Worm (Caenorhabditis elegans): ENCODE data around the gene tbx-36.

Gene tbx-36

DNA sequence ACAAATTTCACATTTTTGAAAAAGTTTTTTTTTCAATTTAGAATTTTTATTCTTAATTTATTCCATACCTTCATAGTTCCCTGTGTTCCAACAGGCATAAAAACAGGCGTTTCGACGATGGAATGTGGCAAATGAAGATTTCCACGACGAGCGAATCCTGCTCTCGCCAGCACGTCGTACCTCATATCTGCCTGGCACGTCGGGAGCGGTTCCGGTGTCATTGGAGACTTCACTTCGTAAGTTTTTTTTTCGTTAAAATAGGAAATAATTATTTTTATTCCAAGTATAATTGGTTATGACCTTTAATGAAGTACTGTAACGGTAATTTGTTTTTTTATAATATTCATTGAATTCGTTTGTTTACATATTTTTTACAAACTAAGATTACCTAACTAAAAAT, 9.2 kb downstream of the tbx-36 start, which contains the start of gene tgt-1:
tgt-1 (minus strand) TSS at position 232 of the 400 bp plus-strand sequence.
- TF ChIP-seq nhr-90 (tag; optimal IDR thresholded peaks at IDR 0.05; ENCODE audit: poor library complexity) (peak; percentile 3), efl-1 (optimal IDR thresholded peaks at IDR 0.05) (no peak), efl-1 (GFP tag; optimal IDR thresholded peaks at IDR 0.05 in 1 of 2) (peak in 1 of 2 experiments; percentile 28), nhr-237 (tag; optimal IDR thresholded peaks at IDR 0.05) (no peak)

- TF ChIP-seq pax-3 (tag; optimal IDR thresholded peaks at IDR 0.05) (peak; percentile 43), snpc-4 (tag; optimal IDR thresholded peaks at IDR 0.05) (peak; percentile 40), hlh-17 (GFP tag; optimal IDR thresholded peaks at IDR 0.05; ENCODE audit: borderline replicate concordance) (no peak), C16A3.4 (tag; optimal IDR thresholded peaks at IDR 0.05) (peak; percentile 86), zag-1 (tag; optimal IDR thresholded peaks at IDR 0.05) (no peak), lir-3 (tag; optimal IDR thresholded peaks at IDR 0.05; ENCODE audit: poor library complexity) (peak; percentile 24), ama-1 (optimal IDR thresholded peaks at IDR 0.05) (no peak), nhr-12 (tag; optimal IDR thresholded peaks at IDR 0.05) (no peak), ceh-8 (GFP tag; optimal IDR thresholded peaks at IDR 0.05) (peak; percentile 43), ceh-63 (GFP tag; optimal IDR thresholded peaks at IDR 0.05) (no peak), unc-98 (GFP tag; IDR thresholded peaks at IDR 0.05) (no peak), sptf-1 (tag; optimal IDR thresholded peaks at IDR 0.05) (no peak), unc-86 (tag; optimal IDR thresholded peaks at IDR 0.05) (peak; percentile 75), lsy-2 (tag; optimal IDR thresholded peaks at IDR 0.05) (peak; percentile 80), swsn-7 (tag; optimal IDR thresholded peaks at IDR 0.05) (peak; percentile 81), fkh-4 (tag; optimal IDR thresholded peaks at IDR 0.05; ENCODE audit: borderline replicate concordance) (peak; percentile 29), elt-2 (tag; optimal IDR thresholded peaks at IDR 0.05) (peak; percentile 76), tlp-1 (tag; optimal IDR thresholded peaks at IDR 0.05) (no peak), fkh-8 (tag; optimal IDR thresholded peaks at IDR 0.05) (peak; percentile 67), egl-27 (tag; optimal IDR thresholded peaks at IDR 0.05) (no peak), ceh-88 (GFP tag; IDR thresholded peaks at IDR 0.05) (peak; percentile 42; the same call in 1 of the 2 replicates), nhr-20 (tag; optimal IDR thresholded peaks at IDR 0.05) (peak; percentile 82), isw-1 (GFP tag; IDR thresholded peaks at IDR 0.05) (peak; percentile 79), unc-30 (tag; optimal IDR thresholded peaks at IDR 0.05) (no peak), mep-1 (tag; optimal IDR thresholded peaks at IDR 0.05) (peak; percentile 91), ceh-90 (tag; optimal IDR thresholded peaks at IDR 0.05) (peak; percentile 18), dpl-1 (GFP tag; optimal IDR thresholded peaks at IDR 0.05) (peak; percentile 93 to 96 (median 94)), grh-1 (GFP tag; IDR thresholded peaks at IDR 0.05) (peak; percentile 83), nhr-11 (tag; optimal IDR thresholded peaks at IDR 0.05) (peak; percentile 51), ztf-11 (tag; optimal IDR thresholded peaks at IDR 0.05) (peak in 1 of 2 experiments; percentile 30), aly-2 (tag; optimal IDR thresholded peaks at IDR 0.05) (no peak), lin-13 (GFP tag; optimal IDR thresholded peaks at IDR 0.05) (peak; percentile 62), ces-1 (GFP tag; optimal IDR thresholded peaks at IDR 0.05) (no peak), unc-62 (GFP tag; optimal IDR thresholded peaks at IDR 0.05) (no peak), pag-3 (tag; optimal IDR thresholded peaks at IDR 0.05; ENCODE audit: borderline replicate concordance, insufficient read depth) (no peak), mdl-1 (tag; optimal IDR thresholded peaks at IDR 0.05) (peak in 1 of 2 experiments; percentile 41), unc-130 (tag; optimal IDR thresholded peaks at IDR 0.05) (peak; percentile 68), skn-1 (tag; optimal IDR thresholded peaks at IDR 0.05) (peak; percentile 17), fkh-10 (GFP tag; optimal IDR thresholded peaks at IDR 0.05) (peak; percentile 43), mab-9 (GFP tag; IDR thresholded peaks at IDR 0.05) (0 out of 2 replicates have a peak, but pooled peaks have one; percentile 32), F16B12.6 (tag; optimal IDR thresholded peaks at IDR 0.05) (peak; percentile 12), rnt-1 (tag; optimal IDR thresholded peaks at IDR 0.05) (peak; percentile 80), snu-23 (GFP tag; optimal IDR thresholded peaks at IDR 0.05) (peak; percentile 80), xbp-1 (tag; optimal IDR thresholded peaks at IDR 0.05) (peak; percentile 71), alr-1 (tag; optimal IDR thresholded peaks at IDR 0.05; ENCODE audit: borderline replicate concordance) (no peak)
Observed at ce11 chrIV:11961485-11962255, 11.3 kb downstream of the tbx-36 start, which contains the start of gene ZK829.7. Gene ZK829.7, minus strand, starts transcription at chrIV:11961535.

Measured in whole organism, L1 larva.